Fruit fly (Drosophila melanogaster) whole organism, embryonic: ENCODE measurements around the gene Pph13.

ENCODE experiments used
- Abd-B ChIP-seq: fragments of 200-800 bp; sonication (Bioruptor generic); optimal IDR thresholded peaks from 2 replicates; lab custom pipeline; 2018; ENCODE audit warnings: missing biosample characterization, mild to moderate bottlenecking, missing genetic modification characterization, moderate library complexity
- Adf1 ChIP-seq: fragments of 200-800 bp; sonication (Bioruptor generic); IDR thresholded peaks from 2 replicates; pipeline ENCODE4 v1.3.6; 2022; ENCODE audit warnings: missing biosample characterization, missing genetic modification characterization
- CG11560 ChIP-seq: fragments of 200-800 bp; sonication (Bioruptor generic); IDR thresholded peaks from 3 replicates; pipeline ENCODE4 v1.3.6; 2022; ENCODE audit warnings: missing biosample characterization, missing genetic modification characterization
- CG12071 ChIP-seq: fragments of 200-800 bp; sonication (Bioruptor generic); optimal IDR thresholded peaks from 3 replicates; lab custom pipeline; 2018; ENCODE audit warnings: missing biosample characterization, mild to moderate bottlenecking, missing genetic modification characterization
- CG12299 ChIP-seq: fragments of 200-800 bp; sonication (Bioruptor generic); optimal IDR thresholded peaks from 2 replicates; lab custom pipeline; 2018; ENCODE audit warnings: missing biosample characterization, mild to moderate bottlenecking, missing genetic modification characterization
- CG1233 ChIP-seq: fragments of 200-800 bp; sonication (Bioruptor generic); optimal IDR thresholded peaks from 4 replicates; lab custom pipeline; 2018; ENCODE audit warnings: missing biosample characterization, mild to moderate bottlenecking, missing genetic modification characterization
- CG12659 ChIP-seq: fragments of 200-800 bp; sonication (Bioruptor generic); optimal IDR thresholded peaks from 3 replicates; lab custom pipeline; 2017; ENCODE audit warnings: mild to moderate bottlenecking, missing biosample characterization, missing genetic modification reagents, missing genetic modification characterization
- CG12769 ChIP-seq: fragments of 200-800 bp; sonication (Bioruptor generic); optimal IDR thresholded peaks from 2 replicates; lab custom pipeline; 2019; ENCODE audit warnings: missing biosample characterization, mild to moderate bottlenecking, missing genetic modification characterization, moderate library complexity
- CG14965 ChIP-seq: fragments of 200-800 bp; sonication (Bioruptor generic); optimal IDR thresholded peaks from 2 replicates; lab custom pipeline; 2016; ENCODE audit warnings: missing biosample characterization, missing genetic modification characterization, borderline replicate concordance
- CG15269 ChIP-seq: fragments of 200-800 bp; sonication (Bioruptor generic); optimal IDR thresholded peaks from 2 replicates; lab custom pipeline; 2018; ENCODE audit warnings: missing biosample characterization, mild to moderate bottlenecking, missing genetic modification characterization, moderate library complexity
- CG16779 ChIP-seq: fragments of 200-800 bp; sonication (Bioruptor generic); IDR thresholded peaks from 2 replicates; pipeline ENCODE4 v1.3.6; 2022; ENCODE audit warnings: missing biosample characterization, missing genetic modification characterization
- CG16813 ChIP-seq: fragments of 200-800 bp; sonication (Bioruptor generic); IDR thresholded peaks from 3 replicates; pipeline ENCODE4 v1.3.6; 2022; ENCODE audit warnings: missing biosample characterization, missing genetic modification characterization; ENCODE audit not compliant: partially characterized antibody
- CG17361 ChIP-seq: fragments of 200-800 bp; sonication (Bioruptor generic); IDR thresholded peaks from 3 replicates; pipeline ENCODE4 v1.3.6; 2022; ENCODE audit warnings: missing biosample characterization, missing genetic modification characterization
- CG17912 ChIP-seq: fragments of 200-800 bp; sonication (Bioruptor generic); optimal IDR thresholded peaks from 2 replicates; lab custom pipeline; 2018; ENCODE audit warnings: missing biosample characterization, mild to moderate bottlenecking, missing genetic modification characterization
- CG34224 ChIP-seq: fragments of 200-800 bp; sonication (Bioruptor generic); IDR thresholded peaks from 3 replicates; pipeline ENCODE4 v1.3.6; 2022; ENCODE audit warnings: missing biosample characterization, missing genetic modification characterization; ENCODE audit not compliant: partially characterized antibody
- CG3847 ChIP-seq: fragments of 200-800 bp; sonication (Bioruptor generic); IDR thresholded peaks from 2 replicates; pipeline ENCODE4 v1.3.6; 2022; ENCODE audit warnings: missing biosample characterization, missing genetic modification characterization
- CG3995 ChIP-seq: fragments of 200-800 bp; sonication (Bioruptor generic); optimal IDR thresholded peaks from 3 replicates; lab custom pipeline; 2016; ENCODE audit warnings: missing biosample characterization, missing genetic modification characterization
- CG4282 ChIP-seq: fragments of 200-800 bp; sonication (Bioruptor generic); optimal IDR thresholded peaks from 2 replicates; lab custom pipeline; 2016; ENCODE audit warnings: missing biosample characterization, missing genetic modification characterization
- Dip3 ChIP-seq: fragments of 200-800 bp; sonication (Bioruptor generic); optimal IDR thresholded peaks from 3 replicates; lab custom pipeline; 2016; ENCODE audit warnings: missing biosample characterization, missing genetic modification characterization
- E2f2 ChIP-seq: fragments of 200-800 bp; sonication (Bioruptor generic); IDR thresholded peaks from 2 replicates; pipeline ENCODE4 v1.3.6; 2022; ENCODE audit warnings: missing biosample characterization, missing genetic modification characterization
- HHEX ChIP-seq: fragments of 200-800 bp; sonication (Bioruptor generic); optimal IDR thresholded peaks from 3 replicates; lab custom pipeline; 2017; ENCODE audit warnings: missing biosample characterization, mild to moderate bottlenecking, missing genetic modification characterization, missing genetic modification reagents
- NC2β ChIP-seq: fragments of 200-800 bp; sonication (Bioruptor generic); optimal IDR thresholded peaks from 2 replicates; lab custom pipeline; 2016; ENCODE audit warnings: missing biosample characterization, missing genetic modification characterization
- Optix ChIP-seq: fragments of 200-800 bp; sonication (Bioruptor generic); IDR thresholded peaks from 3 replicates; pipeline ENCODE4 v1.3.6; 2022; ENCODE audit warnings: missing biosample characterization, missing genetic modification characterization
- Rx ChIP-seq: fragments of 200-800 bp; sonication (Bioruptor generic); IDR thresholded peaks from 2 replicates; pipeline ENCODE4 v1.3.6; 2022; ENCODE audit warnings: missing biosample characterization, missing genetic modification characterization
- Stat92E ChIP-seq, 3 experiments: fragments of >200 bp in 2 of 3; fragments of 200-800 bp in 1 of 3; sonication (Bioruptor generic) in 1 of 3; optimal IDR thresholded peaks; 2 replicates each; lab custom pipeline; 2017 to 2019; ENCODE audit warnings: missing biosample characterization in 3 of 3, missing genetic modification characterization in 3 of 3, mild to moderate bottlenecking in 1 of 3, moderate library complexity in 1 of 3
- abd-A ChIP-seq: fragments of 200-800 bp; sonication (Bioruptor generic); optimal IDR thresholded peaks from 3 replicates; lab custom pipeline; 2019; ENCODE audit warnings: missing biosample characterization, mild to moderate bottlenecking, missing genetic modification characterization, moderate library complexity
- ac ChIP-seq: fragments of 200-800 bp; sonication (Bioruptor generic); optimal IDR thresholded peaks from 3 replicates; lab custom pipeline; 2017; ENCODE audit warnings: missing biosample characterization, mild to moderate bottlenecking, missing genetic modification characterization
- ato ChIP-seq: fragments of 200-800 bp; sonication (Bioruptor generic); IDR thresholded peaks from 2 replicates; pipeline ENCODE4 v1.3.6; 2022; ENCODE audit warnings: missing biosample characterization, missing genetic modification characterization; ENCODE audit not compliant: partially characterized antibody
- bbx ChIP-seq: fragments of 200-800 bp; sonication (Bioruptor generic); IDR thresholded peaks from 2 replicates; pipeline ENCODE4 v1.3.6; 2022; ENCODE audit warnings: missing biosample characterization, missing genetic modification characterization; ENCODE audit not compliant: partially characterized antibody
- btn ChIP-seq: fragments of 200-800 bp; sonication (Bioruptor generic); optimal IDR thresholded peaks from 2 replicates; lab custom pipeline; 2016; ENCODE audit warnings: missing biosample characterization, missing genetic modification characterization
- chif ChIP-seq, 2 experiments: fragments of 200-800 bp; sonication (Bioruptor generic); optimal IDR thresholded peaks; 3 replicates each; lab custom pipeline; 2016; ENCODE audit warnings: missing biosample characterization in 2 of 2, missing genetic modification characterization in 2 of 2
- ci ChIP-seq: fragments of 200-800 bp; sonication (Bioruptor generic); IDR thresholded peaks from 3 replicates; pipeline ENCODE4 v1.3.6; 2022; ENCODE audit warnings: missing biosample characterization, missing genetic modification characterization
- crol ChIP-seq: fragments of 200-800 bp; sonication (Bioruptor generic); IDR thresholded peaks from 2 replicates; pipeline ENCODE4 v1.3.6; 2022; ENCODE audit warnings: missing biosample characterization, missing genetic modification characterization
- cwo ChIP-seq: fragments of 200-800 bp; sonication (Bioruptor generic); optimal IDR thresholded peaks from 3 replicates; lab custom pipeline; 2017; ENCODE audit warnings: missing biosample characterization, missing genetic modification characterization, mild to moderate bottlenecking, moderate library complexity, missing genetic modification reagents
- esg ChIP-seq: fragments of 200-800 bp; sonication (Bioruptor generic); conservative IDR thresholded peaks from 2 replicates; pipeline ENCODE4 v1.3.6; 2022; ENCODE audit warnings: missing biosample characterization, missing genetic modification characterization
- gcm2 ChIP-seq: fragments of 200-800 bp; sonication (Bioruptor generic); optimal IDR thresholded peaks from 2 replicates; lab custom pipeline; 2016; ENCODE audit warnings: missing biosample characterization, missing genetic modification characterization
- gro ChIP-seq: fragments of 200-800 bp; sonication (Bioruptor generic); optimal IDR thresholded peaks from 2 replicates; lab custom pipeline; 2016; ENCODE audit warnings: missing biosample characterization, missing genetic modification characterization
- hkb ChIP-seq, 2 experiments: fragments of 200-800 bp in 1 of 2; fragments of >200 bp in 1 of 2; sonication (Bioruptor generic) in 1 of 2; IDR thresholded peaks in 1 of 2; optimal IDR thresholded peaks in 1 of 2; 2 replicates each; pipeline versions ENCODE4 v1.3.6 to Lab custom; 2017 to 2022; ENCODE audit warnings: missing biosample characterization in 1 of 2, missing genetic modification characterization in 1 of 2
- lab ChIP-seq: fragments of 200-800 bp; sonication (Bioruptor generic); optimal IDR thresholded peaks from 3 replicates; lab custom pipeline; 2017; ENCODE audit warnings: missing biosample characterization, missing genetic modification characterization, mild to moderate bottlenecking, moderate library complexity, missing genetic modification reagents
- lmd ChIP-seq: fragments of 200-800 bp; sonication (Bioruptor generic); IDR thresholded peaks from 2 replicates; pipeline ENCODE4 v1.3.6; 2022; ENCODE audit warnings: missing biosample characterization, missing genetic modification characterization
- lov ChIP-seq, 2 experiments: fragments of 200-800 bp in 1 of 2; fragments of >200 bp in 1 of 2; sonication (Bioruptor generic) in 1 of 2; IDR thresholded peaks in 1 of 2; optimal IDR thresholded peaks in 1 of 2; 2 replicates in 1 of 2; 3 replicates in 1 of 2; pipeline versions ENCODE4 v1.3.6 to Lab custom; 2017 to 2022; ENCODE audit warnings: missing biosample characterization in 1 of 2, missing genetic modification characterization in 1 of 2
- nerfin-2 ChIP-seq: fragments of 200-800 bp; sonication (Bioruptor generic); IDR thresholded peaks from 2 replicates; pipeline ENCODE4 v1.3.6; 2022; ENCODE audit warnings: missing biosample characterization, missing genetic modification characterization; ENCODE audit not compliant: partially characterized antibody
- pnt ChIP-seq: fragments of 200-800 bp; sonication (Bioruptor generic); optimal IDR thresholded peaks from 3 replicates; lab custom pipeline; 2016; ENCODE audit warnings: missing biosample characterization, missing genetic modification characterization
- repo ChIP-seq: fragments of 200-800 bp; sonication (Bioruptor generic); optimal IDR thresholded peaks from 2 replicates; lab custom pipeline; 2016; ENCODE audit warnings: missing biosample characterization, missing genetic modification characterization
- run ChIP-seq: fragments of 200-800 bp; sonication (Bioruptor generic); optimal IDR thresholded peaks from 3 replicates; lab custom pipeline; 2018; ENCODE audit warnings: missing biosample characterization, mild to moderate bottlenecking, missing genetic modification characterization
- slou ChIP-seq: fragments of 200-800 bp; sonication (Bioruptor generic); optimal IDR thresholded peaks from 3 replicates; lab custom pipeline; 2016; ENCODE audit warnings: missing biosample characterization, missing genetic modification characterization
- trem ChIP-seq: fragments of 200-800 bp; optimal IDR thresholded peaks from 3 replicates; lab custom pipeline; 2019; ENCODE audit warnings: missing biosample characterization, mild to moderate bottlenecking, missing genetic modification characterization, moderate library complexity
- zen2 ChIP-seq: fragments of 200-800 bp; sonication (Bioruptor generic); IDR thresholded peaks from 3 replicates; pipeline ENCODE4 v1.3.6; 2022; ENCODE audit warnings: missing biosample characterization, missing genetic modification characterization; ENCODE audit not compliant: partially characterized antibody
- zf30C ChIP-seq: fragments of 200-800 bp; sonication (Bioruptor generic); optimal IDR thresholded peaks from 3 replicates; lab custom pipeline; 2018; ENCODE audit warnings: missing biosample characterization, mild to moderate bottlenecking, missing genetic modification characterization

Gene Pph13

dm6 chr2L:552432-552929 is 24.8 kb upstream of the Pph13 start, which contains the start of gene Ets21C (continued):
- peak; percentile 37 for TF ChIP-seq cwo (GFP tag; lab: Kevin White, UChicago)
- TF ChIP-seq Adf1: peak; percentile 64; the same call in 1 of the 2 replicates
- peak; percentile 93 for TF ChIP-seq CG12769 (tag; lab: Kevin White, UChicago)
- no peak for TF ChIP-seq slou
- TF ChIP-seq crol (GFP tag; lab: Robert Waterston, UW): peak; percentile 90
- peak; percentile 69 for TF ChIP-seq lab (GFP tag; lab: Kevin White, UChicago)
- no peak for TF ChIP-seq btn (GFP tag; lab: Kevin White, UChicago)
- no peak for TF ChIP-seq CG11560 (tag; lab: Robert Waterston, UW)
- no peak for TF ChIP-seq CG1233 (GFP tag; lab: Kevin White, UChicago)
- no peak for TF ChIP-seq lov (optimal IDR thresholded peaks at IDR 0.05; lab: Kevin White, UChicago)
- TF ChIP-seq lov (GFP tag; IDR thresholded peaks at IDR 0.05; lab: Robert Waterston, UW): no peak
- no peak for TF ChIP-seq Abd-B (GFP tag; lab: Kevin White, UChicago)
- TF ChIP-seq lmd (GFP tag; lab: Robert Waterston, UW): no peak
- TF ChIP-seq zen2 (GFP tag; lab: Robert Waterston, UW): peak; percentile 43; the same call in 1 of the 3 replicates
- peak in 1 of 3 experiments; percentile 38 for TF ChIP-seq Stat92E (GFP tag; optimal IDR thresholded peaks at IDR 0.05; lab: Kevin White, UChicago)
- TF ChIP-seq CG17361 (GFP tag; lab: Robert Waterston, UW): no peak
- TF ChIP-seq CG12299: no peak
- TF ChIP-seq Dip3 (GFP tag; lab: Kevin White, UChicago): no peak
- TF ChIP-seq CG12659 (GFP tag; lab: Kevin White, UChicago): no peak
- no peak for TF ChIP-seq gcm2 (GFP tag; lab: Kevin White, UChicago)
- TF ChIP-seq CG14965 (GFP tag; lab: Kevin White, UChicago): no peak
- no peak for TF ChIP-seq CG3847 (GFP tag; lab: Robert Waterston, UW)
- no peak for TF ChIP-seq CG34224 (GFP tag; lab: Robert Waterston, UW)
- TF ChIP-seq bbx (GFP tag; lab: Robert Waterston, UW): peak; percentile 11; the same call in 1 of the 2 replicates
- TF ChIP-seq E2f2 (GFP tag; lab: Robert Waterston, UW): no peak
- no peak for TF ChIP-seq gro
- no peak for TF ChIP-seq HHEX
- TF ChIP-seq abd-A: no peak
- TF ChIP-seq pnt (GFP tag; lab: Kevin White, UChicago): no peak
- no peak for TF ChIP-seq hkb (optimal IDR thresholded peaks at IDR 0.05; lab: Kevin White, UChicago)
- TF ChIP-seq hkb (GFP tag; IDR thresholded peaks at IDR 0.05; lab: Robert Waterston, UW): no peak; the same call in 1 of the 2 replicates
- no peak for TF ChIP-seq CG16813
- peak; percentile 53 for TF ChIP-seq CG12071 (GFP tag; lab: Kevin White, UChicago)
- TF ChIP-seq ato (GFP tag; lab: Robert Waterston, UW): no peak
- no peak for TF ChIP-seq CG15269 (tag; lab: Kevin White, UChicago)
- no peak for TF ChIP-seq run (tag; lab: Kevin White, UChicago)
- TF ChIP-seq esg: no peak
- TF ChIP-seq CG16779 (GFP tag; lab: Robert Waterston, UW): no peak
- TF ChIP-seq Optix (GFP tag; lab: Robert Waterston, UW): no peak
- no peak for TF ChIP-seq ac (GFP tag; lab: Kevin White, UChicago)
- no peak for TF ChIP-seq CG17912 (GFP tag; lab: Kevin White, UChicago)
- no peak for TF ChIP-seq Rx (GFP tag; lab: Robert Waterston, UW)
- TF ChIP-seq trem: no peak
- TF ChIP-seq CG4282: no peak
- no peak for TF ChIP-seq zf30C (GFP tag; lab: Kevin White, UChicago)
- no peak for TF ChIP-seq repo (GFP tag; lab: Kevin White, UChicago)
- peak; percentile 65; the same call in 1 of the 3 replicates for TF ChIP-seq ci (GFP tag; lab: Robert Waterston, UW)
- no peak for TF ChIP-seq nerfin-2 (GFP tag; lab: Robert Waterston, UW)
- TF ChIP-seq NC2β (GFP tag; lab: Kevin White, UChicago): no peak
- TF ChIP-seq chif (GFP tag; optimal IDR thresholded peaks at IDR 0.05; lab: Kevin White, UChicago): no peak
- TF ChIP-seq CG3995 (GFP tag; lab: Kevin White, UChicago): no peak
